Worm (Caenorhabditis elegans): ENCODE data around the gene ctl-3.

ctl-3 gene

DNA sequence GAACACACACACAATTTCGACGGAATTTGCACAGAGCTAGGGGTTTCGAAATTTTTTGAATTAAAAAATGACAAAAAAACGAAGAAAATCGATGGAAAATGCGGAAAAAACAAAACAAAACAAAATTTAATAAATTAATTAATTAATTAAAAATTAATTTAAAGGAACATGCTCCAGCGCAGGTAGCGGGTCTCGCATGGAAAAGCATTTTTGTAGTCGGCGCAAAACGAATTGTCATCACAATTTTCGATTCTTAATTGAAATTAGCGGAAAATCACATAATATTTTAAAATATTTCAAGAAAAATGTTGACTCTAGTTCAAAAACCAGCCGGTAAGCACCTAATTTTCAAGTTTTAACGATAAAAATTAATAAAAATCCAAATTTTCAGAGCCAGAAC, 34.2 kb downstream of the ctl-3 start, which contains the start of gene Y54G11A.3:
Gene Y54G11A.3, plus strand, starts transcription at position 213 of the 400 bp plus-strand sequence.
- no peak for TF ChIP-seq lin-32 (GFP tag; optimal IDR thresholded peaks at IDR 0.05)
- TF ChIP-seq bed-3 (GFP tag; optimal IDR thresholded peaks at IDR 0.05) = no peak
- TF ChIP-seq ceh-39 (tag; optimal IDR thresholded peaks at IDR 0.05) = no peak
- TF ChIP-seq lin-13 (tag; optimal IDR thresholded peaks at IDR 0.05) = no peak
- no peak for TF ChIP-seq drap-1 (GFP tag; optimal IDR thresholded peaks at IDR 0.05)
- TF ChIP-seq sptf-1 (tag; optimal IDR thresholded peaks at IDR 0.05) = no peak
- no peak for TF ChIP-seq unc-39 (tag; optimal IDR thresholded peaks at IDR 0.05)
- no peak for TF ChIP-seq ceh-83 (GFP tag; optimal IDR thresholded peaks at IDR 0.05)
- TF ChIP-seq nhr-237 (tag; optimal IDR thresholded peaks at IDR 0.05) = no peak
- no peak for TF ChIP-seq nhr-28 (tag; optimal IDR thresholded peaks at IDR 0.05)
- no peak for TF ChIP-seq ham-2 (GFP tag; optimal IDR thresholded peaks at IDR 0.05)

DNA sequence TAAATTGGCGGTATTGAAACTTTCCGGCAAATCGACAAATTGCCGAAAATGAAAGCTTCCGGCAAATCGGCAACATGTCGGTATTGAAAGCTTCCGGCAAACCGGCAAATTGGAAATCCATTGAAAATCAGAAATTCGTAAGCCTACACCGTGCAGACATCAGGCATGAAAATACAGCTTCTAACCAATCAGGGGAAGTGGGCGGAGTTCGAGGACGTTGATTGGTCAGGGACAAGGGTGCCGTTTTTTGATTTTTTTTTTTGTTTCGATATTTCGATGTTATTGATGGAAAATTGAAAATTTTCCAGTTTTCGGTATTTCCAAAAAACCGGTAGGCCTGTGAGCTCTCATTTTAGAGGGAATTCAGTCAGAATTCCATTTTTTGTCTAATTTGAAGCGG, 40.7 kb downstream of the ctl-3 start:
- TF ChIP-seq ces-1 (GFP tag; optimal IDR thresholded peaks at IDR 0.05) (no peak), elt-1 (tag; optimal IDR thresholded peaks at IDR 0.05; ENCODE audit: borderline replicate concordance, insufficient read depth) (no peak), hlh-1 (tag; optimal IDR thresholded peaks at IDR 0.05) (no peak), tbx-8 (GFP tag; optimal IDR thresholded peaks at IDR 0.05) (no peak), mls-2 (tag; optimal IDR thresholded peaks at IDR 0.05) (no peak), mab-5 (tag; optimal IDR thresholded peaks at IDR 0.05) (no peak), ceh-43 (GFP tag; optimal IDR thresholded peaks at IDR 0.05) (no peak), pha-4 (tag; optimal IDR thresholded peaks at IDR 0.05) (no peak), lin-13 (tag; optimal IDR thresholded peaks at IDR 0.05) (no peak), M03D4.4 (tag; optimal IDR thresholded peaks at IDR 0.05) (no peak), elt-3 (tag; optimal IDR thresholded peaks at IDR 0.05) (no peak), nhr-76 (tag; optimal IDR thresholded peaks at IDR 0.05) (no peak), unc-62 (GFP tag; optimal IDR thresholded peaks at IDR 0.05) (no peak), unc-120 (tag; optimal IDR thresholded peaks at IDR 0.05; ENCODE audit: poor library complexity, severe bottlenecking) (no peak), blmp-1 (tag; optimal IDR thresholded peaks at IDR 0.05) (no peak), drap-1 (GFP tag; optimal IDR thresholded peaks at IDR 0.05) (no peak), zip-8 (tag; optimal IDR thresholded peaks at IDR 0.05) (no peak), ceh-83 (GFP tag; optimal IDR thresholded peaks at IDR 0.05) (no peak), lin-32 (GFP tag; optimal IDR thresholded peaks at IDR 0.05) (no peak)

DNA sequence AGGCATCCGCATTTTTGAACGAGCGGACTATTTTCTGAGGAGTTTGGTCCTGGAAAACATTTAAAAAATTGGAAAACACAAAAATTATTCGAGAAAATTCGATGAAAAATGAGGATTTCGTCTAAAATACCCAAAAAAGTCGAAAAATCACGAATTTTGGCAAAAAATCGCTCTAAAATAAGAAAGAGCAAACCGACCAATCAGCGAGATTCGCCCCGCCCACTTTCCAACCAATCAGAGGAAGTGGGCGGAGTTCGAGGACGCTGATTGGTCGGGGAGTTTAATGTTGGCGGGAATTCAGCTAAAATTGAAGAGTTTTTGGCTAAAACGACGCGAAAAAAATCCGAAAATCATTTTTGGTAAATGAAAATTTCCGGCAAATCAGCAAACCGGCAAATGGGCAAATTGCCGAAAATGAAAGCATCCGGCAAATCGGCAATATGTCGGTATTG, 41.4 kb downstream of the ctl-3 start, which contains the start of gene Y54G11A.1:
Gene Y54G11A.1, minus strand, starts transcription at position 51 of the 452 bp plus-strand sequence.
- TF ChIP-seq blmp-1 (tag; optimal IDR thresholded peaks at IDR 0.05) = no peak
- TF ChIP-seq mab-5 (tag; optimal IDR thresholded peaks at IDR 0.05) = no peak
- TF ChIP-seq ham-2 (GFP tag; optimal IDR thresholded peaks at IDR 0.05) = no peak
- no peak for TF ChIP-seq sem-2 (GFP tag; optimal IDR thresholded peaks at IDR 0.05)
- TF ChIP-seq lsy-2 (tag; optimal IDR thresholded peaks at IDR 0.05) = no peak
- TF ChIP-seq cnd-1 (tag; optimal IDR thresholded peaks at IDR 0.05) = no peak
- TF ChIP-seq sptf-1 (tag; optimal IDR thresholded peaks at IDR 0.05) = no peak
- TF ChIP-seq nhr-2 (tag; optimal IDR thresholded peaks at IDR 0.05) = no peak
- no peak for TF ChIP-seq tbx-8 (GFP tag; optimal IDR thresholded peaks at IDR 0.05)
- no peak for TF ChIP-seq ceh-39 (tag; optimal IDR thresholded peaks at IDR 0.05)
- no peak for TF ChIP-seq bed-3 (GFP tag; optimal IDR thresholded peaks at IDR 0.05)
- no peak for TF ChIP-seq ceh-43 (GFP tag; optimal IDR thresholded peaks at IDR 0.05)

DNA sequence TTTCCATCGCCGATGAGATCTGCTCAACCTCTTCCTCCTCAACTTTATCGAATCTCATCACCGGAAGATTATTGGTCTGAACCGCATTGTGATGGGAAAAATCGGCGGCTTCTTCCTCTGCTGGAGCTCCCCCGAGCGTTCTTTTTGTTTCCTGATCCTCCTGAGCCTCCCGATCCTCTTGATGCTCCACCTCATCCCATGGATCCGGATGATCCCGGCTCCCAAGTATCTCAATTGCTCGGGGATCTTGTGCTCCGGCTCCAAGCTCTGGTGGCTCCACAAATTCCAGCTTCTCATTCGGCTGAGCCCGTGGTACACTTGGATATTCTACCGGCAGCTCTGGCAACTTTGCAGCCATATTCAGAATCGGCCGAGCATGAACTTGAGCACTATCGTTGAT, 52.6 kb downstream of the ctl-3 start:
- TF ChIP-seq nhr-12 (tag; optimal IDR thresholded peaks at IDR 0.05) (no peak), ceh-43 (GFP tag; optimal IDR thresholded peaks at IDR 0.05) (no peak), ham-2 (GFP tag; optimal IDR thresholded peaks at IDR 0.05) (no peak), unc-120 (tag; optimal IDR thresholded peaks at IDR 0.05; ENCODE audit: poor library complexity, severe bottlenecking) (no peak), cnd-1 (tag; optimal IDR thresholded peaks at IDR 0.05) (no peak), sptf-1 (tag; optimal IDR thresholded peaks at IDR 0.05) (no peak), nhr-76 (tag; optimal IDR thresholded peaks at IDR 0.05) (no peak), ceh-83 (GFP tag; optimal IDR thresholded peaks at IDR 0.05) (no peak), flh-1 (GFP tag; optimal IDR thresholded peaks at IDR 0.05) (no peak), mls-2 (tag; optimal IDR thresholded peaks at IDR 0.05) (no peak), lin-32 (GFP tag; optimal IDR thresholded peaks at IDR 0.05) (no peak), bed-3 (GFP tag; optimal IDR thresholded peaks at IDR 0.05) (no peak), zip-8 (tag; optimal IDR thresholded peaks at IDR 0.05) (no peak)

All from whole organism, mixed stage, embryonic.